Fruit fly (Drosophila melanogaster): ENCODE data around the gene PolG1.

Gene PolG1

dm6 chr2L:13876698-13877097, 49.1 kb upstream of the PolG1 start (continued):
- TF ChIP-seq Pdp1 (GFP tag; optimal IDR thresholded peaks at IDR 0.05) (no peak), CG4424 (GFP tag; optimal IDR thresholded peaks at IDR 0.05) (peak; percentile 33), jumu (GFP tag; optimal IDR thresholded peaks at IDR 0.05) (no peak), sqz (GFP tag; optimal IDR thresholded peaks at IDR 0.05) (peak; percentile 27), exex (tag; optimal IDR thresholded peaks at IDR 0.05) (no peak), twi (tag; optimal IDR thresholded peaks at IDR 0.05) (peak; percentile 18), Lhr (GFP tag; optimal IDR thresholded peaks at IDR 0.05) (no peak), CG6683 (GFP tag; optimal IDR thresholded peaks at IDR 0.05) (no peak), CG14441 (GFP tag; IDR thresholded peaks at IDR 0.05) (no peak), gt (GFP tag; IDR thresholded peaks at IDR 0.05) (no peak), HLH54F (GFP tag; optimal IDR thresholded peaks at IDR 0.05) (no peak), nerfin-2 (GFP tag; IDR thresholded peaks at IDR 0.05; ENCODE audit: partially characterized antibody) (no peak), CG2116 (GFP tag; optimal IDR thresholded peaks at IDR 0.05) (no peak), nerfin-1 (tag; optimal IDR thresholded peaks at IDR 0.05) (peak; percentile 29), lov (optimal IDR thresholded peaks at IDR 0.05) (no peak), lov (GFP tag; IDR thresholded peaks at IDR 0.05) (no peak), CG13775 (GFP tag; optimal IDR thresholded peaks at IDR 0.05) (peak; percentile 13), Eip74EF (GFP tag; optimal IDR thresholded peaks at IDR 0.05) (peak in 1 of 2 experiments; percentile 15), hb (GFP tag; IDR thresholded peaks at IDR 0.05; ENCODE audit: partially characterized antibody) (no peak), Sin3A (optimal IDR thresholded peaks at IDR 0.05) (no peak), CG1603 (tag; optimal IDR thresholded peaks at IDR 0.05) (no peak), CG3838 (GFP tag; optimal IDR thresholded peaks at IDR 0.05) (no peak), bab2 (GFP tag; optimal IDR thresholded peaks at IDR 0.05) (no peak), unpg (GFP tag; optimal IDR thresholded peaks at IDR 0.05) (peak; percentile 42), D19A (tag; optimal IDR thresholded peaks at IDR 0.05) (peak; percentile 18), CG13894 (tag; optimal IDR thresholded peaks at IDR 0.05) (no peak), CG12942 (GFP tag; optimal IDR thresholded peaks at IDR 0.05) (no peak), row (GFP tag; IDR thresholded peaks at IDR 0.05) (peak; percentile 40; the same call in 2 of the 3 replicates), Hr51 (GFP tag; optimal IDR thresholded peaks at IDR 0.05) (peak in 1 of 2 experiments; percentile 37), CG6175 (GFP tag; IDR thresholded peaks at IDR 0.05) (no peak), trem (tag; optimal IDR thresholded peaks at IDR 0.05) (peak; percentile 39), danr (GFP tag; IDR thresholded peaks at IDR 0.05) (no peak), ci (GFP tag; IDR thresholded peaks at IDR 0.05) (no peak; the same call in 2 of the 3 replicates), bigmax (GFP tag; optimal IDR thresholded peaks at IDR 0.05) (no peak), sc (optimal IDR thresholded peaks at IDR 0.05) (no peak), sc (GFP tag; optimal IDR thresholded peaks at IDR 0.05) (peak; percentile 35), Oli (tag; optimal IDR thresholded peaks at IDR 0.05) (peak; percentile 60), E2f2 (GFP tag; IDR thresholded peaks at IDR 0.05) (no peak), CG8765 (GFP tag; IDR thresholded peaks at IDR 0.05) (no peak), E2f1 (GFP tag; IDR thresholded peaks at IDR 0.05) (no peak), CG8944 (GFP tag; optimal IDR thresholded peaks at IDR 0.05) (no peak), Kr (GFP tag; optimal IDR thresholded peaks at IDR 0.05) (no peak), fd96Cb (tag; optimal IDR thresholded peaks at IDR 0.05) (peak; percentile 27), chn (GFP tag; optimal IDR thresholded peaks at IDR 0.05) (no peak), vfl (GFP tag; optimal IDR thresholded peaks at IDR 0.05) (no peak), CG12659 (GFP tag; optimal IDR thresholded peaks at IDR 0.05) (peak; percentile 16), tx (GFP tag; optimal IDR thresholded peaks at IDR 0.05) (no peak), CG6813 (GFP tag; optimal IDR thresholded peaks at IDR 0.05) (no peak), lola (GFP tag; optimal IDR thresholded peaks at IDR 0.05) (peak in 1 of 3 experiments; percentile 75), CG11504 (tag; optimal IDR thresholded peaks at IDR 0.05) (peak; percentile 73), CG13296 (GFP tag; optimal IDR thresholded peaks at IDR 0.05) (no peak)

Measured in whole organism, embryonic.